Worm (Caenorhabditis elegans) whole organism, L3 larva: Measurements from ENCODE around the gene C27D8.4.
A peak's percentile ranks its signal among the peaks of the same experiment; 100 is the strongest.

Experiments
- R02D3.7 ChIP-seq: fragments of 150-350 bp; optimal IDR thresholded peaks from 2 replicates; lab custom pipeline; 2014; ENCODE audit warnings: missing biosample characterization, missing genetic modification characterization
- aly-2 ChIP-seq: fragments of 150-350 bp; optimal IDR thresholded peaks from 2 replicates; lab custom pipeline; 2014; ENCODE audit warnings: missing biosample characterization, missing genetic modification characterization
- ama-1 ChIP-seq: fragments of 150-350 bp; optimal IDR thresholded peaks from 2 replicates; lab custom pipeline; 2018
- ceh-16 ChIP-seq: sonication (generic microtip); optimal IDR thresholded peaks from 2 replicates; lab custom pipeline; 2017; ENCODE audit warnings: missing biosample characterization, missing genetic modification characterization
- ceh-28 ChIP-seq: fragments of 150-350 bp; optimal IDR thresholded peaks from 2 replicates; lab custom pipeline; 2014; ENCODE audit warnings: missing biosample characterization, missing genetic modification reagents, missing genetic modification characterization
- ceh-82 ChIP-seq: fragments of 150-350 bp; optimal IDR thresholded peaks from 2 replicates; lab custom pipeline; 2014; ENCODE audit warnings: missing biosample characterization, missing genetic modification characterization
- ceh-9 ChIP-seq: sonication (generic microtip); optimal IDR thresholded peaks from 2 replicates; lab custom pipeline; 2018; ENCODE audit warnings: missing biosample characterization, missing genetic modification characterization
- daf-12 ChIP-seq: fragments of 150-350 bp; optimal IDR thresholded peaks from 2 replicates; lab custom pipeline; 2014; ENCODE audit warnings: missing biosample characterization, missing genetic modification reagents, missing genetic modification characterization
- egl-27 ChIP-seq: sonication (generic microtip); optimal IDR thresholded peaks from 4 replicates; lab custom pipeline; 2017; ENCODE audit warnings: missing biosample characterization, missing genetic modification reagents, missing genetic modification characterization
- elt-1 ChIP-seq: fragments of 150-350 bp; optimal IDR thresholded peaks from 2 replicates; lab custom pipeline; 2014; ENCODE audit warnings: missing biosample characterization, missing genetic modification characterization
- elt-2 ChIP-seq: sonication (generic microtip); optimal IDR thresholded peaks from 2 replicates; lab custom pipeline; 2016; ENCODE audit warnings: missing genetic modification reagents, mild to moderate bottlenecking, missing genetic modification characterization, missing compliant biosample characterization
- elt-3 ChIP-seq, 3 experiments: fragments of 150-350 bp in 1 of 3; sonication (generic microtip) in 2 of 3; optimal IDR thresholded peaks; 2 replicates in 2 of 3; 4 replicates in 1 of 3; lab custom pipeline; 2014 to 2017; ENCODE audit warnings: missing biosample characterization in 3 of 3, missing genetic modification characterization in 3 of 3
- eor-1 ChIP-seq, 2 experiments: fragments of 150-350 bp; optimal IDR thresholded peaks; 2 replicates each; lab custom pipeline; 2014 to 2018; ENCODE audit warnings: missing biosample characterization in 2 of 2, missing genetic modification characterization in 2 of 2
- fkh-10 ChIP-seq: sonication (generic microtip); optimal IDR thresholded peaks from 2 replicates; lab custom pipeline; 2017; ENCODE audit warnings: missing biosample characterization, missing genetic modification reagents, missing genetic modification characterization
- fkh-2 ChIP-seq: fragments of 150-350 bp; optimal IDR thresholded peaks from 2 replicates; lab custom pipeline; 2014; ENCODE audit warnings: missing biosample characterization, missing genetic modification reagents, missing genetic modification characterization
- fos-1 ChIP-seq: fragments of 150-350 bp; optimal IDR thresholded peaks from 2 replicates; lab custom pipeline; 2014; ENCODE audit warnings: missing biosample characterization, missing genetic modification characterization
- hmg-11 ChIP-seq: sonication (generic microtip); optimal IDR thresholded peaks from 2 replicates; lab custom pipeline; 2016; ENCODE audit warnings: missing genetic modification characterization, missing compliant biosample characterization
- jun-1 ChIP-seq: fragments of 150-350 bp; optimal IDR thresholded peaks from 2 replicates; lab custom pipeline; 2014; ENCODE audit warnings: missing biosample characterization, missing genetic modification reagents, missing genetic modification characterization
- lin-39 ChIP-seq: fragments of 150-350 bp; optimal IDR thresholded peaks from 2 replicates; lab custom pipeline; 2018; ENCODE audit warnings: missing biosample characterization, missing genetic modification reagents, missing genetic modification characterization
- lsy-12 ChIP-seq: sonication (generic microtip); optimal IDR thresholded peaks from 2 replicates; lab custom pipeline; 2016; ENCODE audit warnings: mild to moderate bottlenecking, missing genetic modification characterization, missing compliant biosample characterization
- mdl-1 ChIP-seq: fragments of 150-350 bp; optimal IDR thresholded peaks from 2 replicates; lab custom pipeline; 2014; ENCODE audit warnings: missing biosample characterization, missing genetic modification characterization
- nfya-1 ChIP-seq: sonication (generic microtip); optimal IDR thresholded peaks from 2 replicates; lab custom pipeline; 2017; ENCODE audit warnings: missing genetic modification characterization, mild to moderate bottlenecking, missing compliant biosample characterization, antibody characterized with exemption, moderate library complexity; ENCODE audit not compliant: insufficient read depth
- nhr-11 ChIP-seq: fragments of 150-350 bp; optimal IDR thresholded peaks from 2 replicates; lab custom pipeline; 2014; ENCODE audit warnings: missing biosample characterization, missing genetic modification characterization
- nhr-12 ChIP-seq: fragments of 150-350 bp; optimal IDR thresholded peaks from 2 replicates; lab custom pipeline; 2014; ENCODE audit warnings: missing biosample characterization, missing genetic modification characterization
- nhr-23 ChIP-seq: fragments of 150-350 bp; optimal IDR thresholded peaks from 2 replicates; lab custom pipeline; 2014; ENCODE audit warnings: missing biosample characterization, missing genetic modification reagents, missing genetic modification characterization
- nhr-237 ChIP-seq: fragments of 150-350 bp; optimal IDR thresholded peaks from 2 replicates; lab custom pipeline; 2014; ENCODE audit warnings: missing biosample characterization, missing genetic modification characterization
- nhr-25 ChIP-seq: sonication (generic microtip); optimal IDR thresholded peaks from 2 replicates; lab custom pipeline; 2017; ENCODE audit warnings: missing biosample characterization, missing genetic modification characterization
- nhr-28 ChIP-seq: fragments of 150-350 bp; optimal IDR thresholded peaks from 2 replicates; lab custom pipeline; 2014; ENCODE audit warnings: missing biosample characterization, missing genetic modification characterization
- nhr-43 ChIP-seq: sonication (generic microtip); optimal IDR thresholded peaks from 2 replicates; lab custom pipeline; 2016; ENCODE audit warnings: mild to moderate bottlenecking, missing genetic modification characterization, missing compliant biosample characterization; ENCODE audit not compliant: poor library complexity, severe bottlenecking
- nhr-67 ChIP-seq: fragments of 150-350 bp; optimal IDR thresholded peaks from 2 replicates; lab custom pipeline; 2014; ENCODE audit warnings: missing biosample characterization, missing genetic modification characterization
- nhr-77 ChIP-seq: fragments of 150-350 bp; optimal IDR thresholded peaks from 2 replicates; lab custom pipeline; 2014; ENCODE audit warnings: missing biosample characterization, missing genetic modification characterization
- pha-4 ChIP-seq: fragments of 150-350 bp; optimal IDR thresholded peaks from 2 replicates; lab custom pipeline; 2014; ENCODE audit warnings: missing biosample characterization, missing genetic modification reagents, missing genetic modification characterization
- pqm-1 ChIP-seq: fragments of 150-350 bp; optimal IDR thresholded peaks from 2 replicates; lab custom pipeline; 2017; ENCODE audit warnings: missing biosample characterization, missing genetic modification characterization, inconsistent platforms
- sea-2 ChIP-seq: fragments of 150-350 bp; sonication (generic microtip); optimal IDR thresholded peaks from 4 replicates; lab custom pipeline; 2014; ENCODE audit warnings: missing biosample characterization, missing genetic modification reagents, missing genetic modification characterization
- skn-1 ChIP-seq: fragments of 150-350 bp; optimal IDR thresholded peaks from 2 replicates; lab custom pipeline; 2014; ENCODE audit warnings: missing biosample characterization, missing genetic modification characterization
- tbx-2 ChIP-seq: sonication (generic microtip); optimal IDR thresholded peaks from 2 replicates; lab custom pipeline; 2016; ENCODE audit warnings: mild to moderate bottlenecking, missing genetic modification characterization, missing compliant biosample characterization
- unc-39 ChIP-seq: sonication (generic microtip); optimal IDR thresholded peaks from 4 replicates; lab custom pipeline; 2017; ENCODE audit warnings: missing biosample characterization, missing genetic modification characterization
- unc-62 ChIP-seq: fragments of 150-350 bp; sonication (generic microtip); optimal IDR thresholded peaks from 4 replicates; lab custom pipeline; 2014; ENCODE audit warnings: missing biosample characterization, missing genetic modification reagents, missing genetic modification characterization
- zag-1 ChIP-seq: fragments of 150-350 bp; optimal IDR thresholded peaks from 2 replicates; lab custom pipeline; 2014; ENCODE audit warnings: missing biosample characterization, missing genetic modification characterization
- ztf-11 ChIP-seq: fragments of 150-350 bp; optimal IDR thresholded peaks from 2 replicates; lab custom pipeline; 2014; ENCODE audit warnings: missing biosample characterization, missing genetic modification characterization
- ztf-4 ChIP-seq: fragments of 150-350 bp; optimal IDR thresholded peaks from 2 replicates; lab custom pipeline; 2014; ENCODE audit warnings: missing biosample characterization, missing genetic modification characterization

Gene C27D8.4

ce11 chrIV:12710996-12711395 lies 7.1 kb downstream of the C27D8.4 start, which contains the start of gene C27D8.2:
TSS of gene C27D8.2 (plus strand) at chrIV:12711217.
- TF ChIP-seq nhr-43 (tag; lab: Kevin White, UChicago) (peak; percentile 63), elt-3 (tag; optimal IDR thresholded peaks at IDR 0.05; lab: Kevin White, UChicago) (peak in 1 of 3 experiments; percentile 34), nhr-25 (tag; lab: Kevin White, UChicago) (peak; percentile 34), unc-62 (no peak), mdl-1 (tag; lab: Kevin White, UChicago) (peak; percentile 20), nhr-23 (peak; percentile 48)

- no peak for TF ChIP-seq skn-1 (tag; lab: Kevin White, UChicago)
- TF ChIP-seq ceh-28 (tag; lab: Kevin White, UChicago) = no peak
- TF ChIP-seq elt-1 (tag; lab: Kevin White, UChicago) = no peak
- no peak for TF ChIP-seq daf-12
- no peak for TF ChIP-seq nhr-23
- TF ChIP-seq nhr-237 = no peak
- TF ChIP-seq nhr-25 (tag; lab: Kevin White, UChicago) = no peak
- no peak for TF ChIP-seq nfya-1 (tag; lab: Kevin White, UChicago)
- no peak for TF ChIP-seq pqm-1
- TF ChIP-seq zag-1 (tag; lab: Kevin White, UChicago) = no peak
- no peak for TF ChIP-seq nhr-11 (tag; lab: Kevin White, UChicago)
- TF ChIP-seq ama-1 = no peak
- no peak for TF ChIP-seq lin-39
- TF ChIP-seq nhr-67 (tag; lab: Kevin White, UChicago) = no peak
- TF ChIP-seq eor-1 (tag; optimal IDR thresholded peaks at IDR 0.05; lab: Kevin White, UChicago) = no peak
- no peak for TF ChIP-seq ceh-16 (tag; lab: Kevin White, UChicago)
- no peak for TF ChIP-seq aly-2
- no peak for TF ChIP-seq ceh-9 (tag; lab: Kevin White, UChicago)
- TF ChIP-seq, all 47 proteins: peak for 0
Observed at ce11 chrIV:12711644-12712043, 7.7 kb downstream of the C27D8.4 start, which contains the start of gene C27D8.3. TSS of gene C27D8.3 (minus strand) at chrIV:12711744.

- TF ChIP-seq fos-1 (no peak), jun-1 (tag; lab: Kevin White, UChicago) (peak; percentile 54), egl-27 (tag; lab: Kevin White, UChicago) (no peak), nhr-77 (tag; lab: Kevin White, UChicago) (no peak), aly-2 (no peak), daf-12 (no peak), nhr-12 (no peak), ceh-9 (tag; lab: Kevin White, UChicago) (no peak), nhr-67 (tag; lab: Kevin White, UChicago) (no peak), lsy-12 (tag; lab: Kevin White, UChicago) (no peak), pqm-1 (peak; percentile 13), hmg-11 (tag; lab: Kevin White, UChicago) (no peak), nhr-43 (tag; lab: Kevin White, UChicago) (peak; percentile 84), elt-3 (tag; optimal IDR thresholded peaks at IDR 0.05; lab: Kevin White, UChicago) (peak in 2 of 3 experiments; percentile 89 to 90), skn-1 (tag; lab: Kevin White, UChicago) (no peak), nhr-25 (tag; lab: Kevin White, UChicago) (peak; percentile 85), zag-1 (tag; lab: Kevin White, UChicago) (no peak), ztf-4 (tag; lab: Kevin White, UChicago) (no peak), nhr-23 (peak; percentile 68), fkh-2 (tag; lab: Kevin White, UChicago) (no peak), ama-1 (no peak), ceh-28 (tag; lab: Kevin White, UChicago) (peak; percentile 36), nfya-1 (tag; lab: Kevin White, UChicago) (peak; percentile 10), elt-2 (peak; percentile 82), nhr-28 (tag; lab: Kevin White, UChicago) (no peak), eor-1 (tag; optimal IDR thresholded peaks at IDR 0.05; lab: Kevin White, UChicago) (no peak), R02D3.7 (peak; percentile 38), mdl-1 (tag; lab: Kevin White, UChicago) (peak; percentile 59), fkh-10 (GFP tag; lab: Kevin White, UChicago) (no peak), ceh-82 (tag; lab: Kevin White, UChicago) (no peak), pha-4 (tag; lab: Kevin White, UChicago) (peak; percentile 32), sea-2 (GFP tag; lab: Kevin White, UChicago) (no peak), unc-39 (no peak), tbx-2 (no peak), ceh-16 (tag; lab: Kevin White, UChicago) (no peak), ztf-11 (tag; lab: Kevin White, UChicago) (no peak), lin-39 (no peak), elt-1 (tag; lab: Kevin White, UChicago) (no peak), nhr-11 (tag; lab: Kevin White, UChicago) (no peak)
- TF ChIP-seq, all 47 proteins: peak for 12
Observed at ce11 chrIV:12715947-12716382, 12.1 kb downstream of the C27D8.4 start.
